Fruit fly (Drosophila melanogaster) whole organism, embryonic: ENCODE data around the gene Sgp.

Experiments used
- B-H2 ChIP-seq: fragments of 200-800 bp; sonication (Bioruptor generic); optimal IDR thresholded peaks from 2 replicates; lab custom pipeline; 2018; ENCODE audit warnings: missing biosample characterization, mild to moderate bottlenecking, missing genetic modification characterization
- CG10321 ChIP-seq: fragments of 200-800 bp; sonication (Bioruptor generic); IDR thresholded peaks from 2 replicates; pipeline ENCODE4 v1.3.6; 2022; ENCODE audit warnings: missing biosample characterization, missing genetic modification characterization
- CG10366 ChIP-seq: fragments of 200-800 bp; sonication (Bioruptor generic); IDR thresholded peaks from 2 replicates; pipeline ENCODE4 v1.3.6; 2022; ENCODE audit warnings: missing biosample characterization, missing genetic modification characterization
- CG10654 ChIP-seq: fragments of 200-800 bp; sonication (Bioruptor generic); optimal IDR thresholded peaks from 2 replicates; lab custom pipeline; 2016; ENCODE audit warnings: missing biosample characterization, missing genetic modification characterization
- CG11093 ChIP-seq: fragments of 200-800 bp; sonication (Bioruptor generic); IDR thresholded peaks from 3 replicates; pipeline ENCODE4 v1.3.6; 2022; ENCODE audit warnings: missing biosample characterization, missing genetic modification characterization
- CG11247 ChIP-seq: fragments of 200-800 bp; sonication (Bioruptor generic); IDR thresholded peaks from 2 replicates; pipeline ENCODE4 v1.3.6; 2022; ENCODE audit warnings: missing biosample characterization, missing genetic modification characterization
- CG14050 ChIP-seq: fragments of 200-800 bp; sonication (Bioruptor generic); IDR thresholded peaks from 3 replicates; pipeline ENCODE4 v1.3.6; 2022; ENCODE audit warnings: missing biosample characterization, missing genetic modification characterization
- CG14710 ChIP-seq: fragments of 200-800 bp; sonication (Bioruptor generic); optimal IDR thresholded peaks from 3 replicates; lab custom pipeline; 2019; ENCODE audit warnings: missing biosample characterization, mild to moderate bottlenecking, missing genetic modification characterization, moderate library complexity
- CG15011 ChIP-seq: fragments of 200-800 bp; sonication (Bioruptor generic); optimal IDR thresholded peaks from 3 replicates; lab custom pipeline; 2018; ENCODE audit warnings: missing biosample characterization, mild to moderate bottlenecking, missing genetic modification characterization
- CG15269 ChIP-seq: fragments of 200-800 bp; sonication (Bioruptor generic); optimal IDR thresholded peaks from 2 replicates; lab custom pipeline; 2018; ENCODE audit warnings: missing biosample characterization, mild to moderate bottlenecking, missing genetic modification characterization, moderate library complexity
- CG1602 ChIP-seq: fragments of 200-800 bp; sonication (Bioruptor generic); optimal IDR thresholded peaks from 3 replicates; lab custom pipeline; 2016; ENCODE audit warnings: missing biosample characterization, missing genetic modification characterization
- CG1603 ChIP-seq: fragments of 200-800 bp; sonication (Bioruptor generic); optimal IDR thresholded peaks from 2 replicates; lab custom pipeline; 2019; ENCODE audit warnings: missing biosample characterization, mild to moderate bottlenecking, missing genetic modification characterization, moderate library complexity
- CG17328 ChIP-seq: fragments of 200-800 bp; sonication (Bioruptor generic); IDR thresholded peaks from 2 replicates; pipeline ENCODE4 v1.3.6; 2022; ENCODE audit warnings: missing biosample characterization, missing genetic modification characterization
- CG17359 ChIP-seq: fragments of 200-800 bp; sonication (Bioruptor generic); optimal IDR thresholded peaks from 3 replicates; lab custom pipeline; 2018; ENCODE audit warnings: missing biosample characterization, mild to moderate bottlenecking, missing genetic modification characterization, moderate library complexity
- CG2678 ChIP-seq: fragments of 200-800 bp; sonication (Bioruptor generic); optimal IDR thresholded peaks from 3 replicates; lab custom pipeline; 2019; ENCODE audit warnings: missing biosample characterization, mild to moderate bottlenecking, missing genetic modification characterization, moderate library complexity
- CG3407 ChIP-seq: fragments of 200-800 bp; sonication (Bioruptor generic); optimal IDR thresholded peaks from 2 replicates; lab custom pipeline; 2018; ENCODE audit warnings: missing biosample characterization, mild to moderate bottlenecking, missing genetic modification characterization
- CG4854 ChIP-seq: fragments of 200-800 bp; sonication (Bioruptor generic); optimal IDR thresholded peaks from 2 replicates; lab custom pipeline; 2016; ENCODE audit warnings: missing biosample characterization, missing genetic modification characterization, inconsistent platforms
- CG5953 ChIP-seq: fragments of 200-800 bp; sonication (Bioruptor generic); IDR thresholded peaks from 2 replicates; pipeline ENCODE4 v1.3.6; 2022; ENCODE audit warnings: missing biosample characterization, missing genetic modification characterization
- CG6654 ChIP-seq: fragments of 200-800 bp; sonication (Bioruptor generic); optimal IDR thresholded peaks from 2 replicates; lab custom pipeline; 2017; ENCODE audit warnings: missing biosample characterization, mild to moderate bottlenecking, missing genetic modification characterization
- CG6765 ChIP-seq: fragments of 200-800 bp; sonication (Bioruptor generic); optimal IDR thresholded peaks from 3 replicates; lab custom pipeline; 2017; ENCODE audit warnings: missing biosample characterization, mild to moderate bottlenecking, missing genetic modification characterization
- CG7271 ChIP-seq: fragments of 200-800 bp; sonication (Bioruptor generic); optimal IDR thresholded peaks from 2 replicates; lab custom pipeline; 2018; ENCODE audit warnings: missing biosample characterization, mild to moderate bottlenecking, missing genetic modification characterization, moderate library complexity
- CG7372 ChIP-seq: fragments of 200-800 bp; sonication (Bioruptor generic); IDR thresholded peaks from 2 replicates; pipeline ENCODE4 v1.3.6; 2022; ENCODE audit warnings: missing biosample characterization, missing genetic modification characterization
- CG8281 ChIP-seq: fragments of 200-800 bp; sonication (Bioruptor generic); optimal IDR thresholded peaks from 2 replicates; lab custom pipeline; 2018; ENCODE audit warnings: missing biosample characterization, mild to moderate bottlenecking, missing genetic modification characterization, moderate library complexity
- CG8765 ChIP-seq: fragments of 200-800 bp; sonication (Bioruptor generic); IDR thresholded peaks from 2 replicates; pipeline ENCODE4 v1.3.6; 2022; ENCODE audit warnings: missing biosample characterization, missing genetic modification characterization
- CG9932 ChIP-seq: fragments of 200-800 bp; sonication (Bioruptor generic); IDR thresholded peaks from 2 replicates; pipeline ENCODE4 v1.3.6; 2022; ENCODE audit warnings: missing biosample characterization, missing genetic modification characterization
- CTCF ChIP-seq: fragments of 200-800 bp; sonication (Bioruptor generic); optimal IDR thresholded peaks from 2 replicates; lab custom pipeline; 2017; ENCODE audit warnings: missing biosample characterization, mild to moderate bottlenecking, missing genetic modification characterization, moderate library complexity
- D ChIP-seq, 2 experiments: fragments of 200-800 bp in 1 of 2; fragments of >200 bp in 1 of 2; sonication (Bioruptor generic) in 1 of 2; optimal IDR thresholded peaks; 2 replicates in 1 of 2; 3 replicates in 1 of 2; lab custom pipeline; 2017; ENCODE audit warnings: mild to moderate bottlenecking in 1 of 2, missing biosample characterization in 1 of 2, missing genetic modification characterization in 1 of 2, missing genetic modification reagents in 1 of 2
- Dek ChIP-seq: fragments of 200-800 bp; sonication (Bioruptor generic); optimal IDR thresholded peaks from 3 replicates; lab custom pipeline; 2019; ENCODE audit warnings: missing biosample characterization, mild to moderate bottlenecking, missing genetic modification characterization, moderate library complexity
- Ets97D ChIP-seq: fragments of 200-800 bp; sonication (Bioruptor generic); optimal IDR thresholded peaks from 3 replicates; lab custom pipeline; 2016; ENCODE audit warnings: missing biosample characterization, missing genetic modification characterization
- Hr3 ChIP-seq: fragments of 200-800 bp; sonication (Bioruptor generic); optimal IDR thresholded peaks from 3 replicates; lab custom pipeline; 2016; ENCODE audit warnings: missing biosample characterization, missing genetic modification characterization
- Hr39 ChIP-seq: fragments of >200 bp; optimal IDR thresholded peaks from 2 replicates; lab custom pipeline; 2017
- Lhr ChIP-seq: fragments of 200-800 bp; sonication (Bioruptor generic); optimal IDR thresholded peaks from 3 replicates; lab custom pipeline; 2017; ENCODE audit warnings: mild to moderate bottlenecking, missing biosample characterization, missing genetic modification reagents, missing genetic modification characterization
- Lim3 ChIP-seq: fragments of 200-800 bp; sonication (Bioruptor generic); IDR thresholded peaks from 2 replicates; pipeline ENCODE4 v1.3.6; 2022; ENCODE audit warnings: missing biosample characterization, missing genetic modification characterization
- Lpt ChIP-seq: fragments of >200 bp; optimal IDR thresholded peaks from 2 replicates; lab custom pipeline; 2018; ENCODE audit warnings: missing biosample characterization, missing genetic modification characterization
- MBD-R2 ChIP-seq: fragments of 200-800 bp; sonication (Bioruptor generic); IDR thresholded peaks from 2 replicates; pipeline ENCODE4 v1.3.6; 2022; ENCODE audit warnings: missing biosample characterization, missing genetic modification characterization
- NK7.1 ChIP-seq: fragments of 200-800 bp; sonication (Bioruptor generic); optimal IDR thresholded peaks from 3 replicates; lab custom pipeline; 2016; ENCODE audit warnings: missing biosample characterization, missing genetic modification characterization
- PHDP ChIP-seq: fragments of 200-800 bp; sonication (Bioruptor generic); optimal IDR thresholded peaks from 3 replicates; lab custom pipeline; 2018; ENCODE audit warnings: missing biosample characterization, mild to moderate bottlenecking, missing genetic modification characterization, moderate library complexity
- Poxn ChIP-seq: fragments of 200-800 bp; sonication (Bioruptor generic); IDR thresholded peaks from 2 replicates; pipeline ENCODE4 v1.3.6; 2022; ENCODE audit warnings: missing biosample characterization, missing genetic modification characterization
- Side ChIP-seq: fragments of 200-800 bp; sonication (Bioruptor generic); optimal IDR thresholded peaks from 2 replicates; lab custom pipeline; 2016; ENCODE audit warnings: missing biosample characterization, missing genetic modification characterization
- Sox100B ChIP-seq: fragments of 200-800 bp; sonication (Bioruptor generic); optimal IDR thresholded peaks from 3 replicates; lab custom pipeline; 2018; ENCODE audit warnings: missing biosample characterization, mild to moderate bottlenecking, missing genetic modification characterization
- Usf ChIP-seq: fragments of 200-800 bp; sonication (Bioruptor generic); optimal IDR thresholded peaks from 2 replicates; lab custom pipeline; 2017; ENCODE audit warnings: missing genotype, missing biosample characterization, missing genetic modification characterization
- az2 ChIP-seq: fragments of 200-800 bp; sonication (Bioruptor generic); optimal IDR thresholded peaks from 3 replicates; lab custom pipeline; 2016; ENCODE audit warnings: missing biosample characterization, missing genetic modification characterization
- cg ChIP-seq: fragments of 200-800 bp; sonication (Bioruptor generic); optimal IDR thresholded peaks from 3 replicates; lab custom pipeline; 2019; ENCODE audit warnings: missing biosample characterization, mild to moderate bottlenecking, missing genetic modification characterization, moderate library complexity
- chinmo ChIP-seq: fragments of 200-800 bp; sonication (Bioruptor generic); IDR thresholded peaks from 4 replicates; pipeline ENCODE4 v1.3.6; 2022; ENCODE audit warnings: missing biosample characterization, missing genetic modification characterization; ENCODE audit not compliant: partially characterized antibody
- corto ChIP-seq: fragments of 200-800 bp; sonication (Bioruptor generic); optimal IDR thresholded peaks from 2 replicates; lab custom pipeline; 2016; ENCODE audit warnings: missing biosample characterization, mild to moderate bottlenecking, missing genetic modification characterization, moderate library complexity
- danr ChIP-seq: fragments of 200-800 bp; sonication (Bioruptor generic); IDR thresholded peaks from 2 replicates; pipeline ENCODE4 v1.3.6; 2022; ENCODE audit warnings: missing biosample characterization, missing genetic modification characterization
- gsb ChIP-seq: fragments of 200-800 bp; sonication (Bioruptor generic); IDR thresholded peaks from 2 replicates; pipeline ENCODE4 v1.3.6; 2022; ENCODE audit warnings: missing biosample characterization, missing genetic modification characterization
- gsb-n ChIP-seq: fragments of 200-800 bp; sonication (Bioruptor generic); optimal IDR thresholded peaks from 3 replicates; lab custom pipeline; 2018; ENCODE audit warnings: missing biosample characterization, mild to moderate bottlenecking, missing genetic modification characterization
- phol ChIP-seq: fragments of 200-800 bp; sonication (Bioruptor generic); optimal IDR thresholded peaks from 3 replicates; lab custom pipeline; 2018; ENCODE audit warnings: missing biosample characterization, mild to moderate bottlenecking, missing genetic modification characterization, moderate library complexity
- pros ChIP-seq: fragments of 200-800 bp; sonication (Bioruptor generic); optimal IDR thresholded peaks from 3 replicates; lab custom pipeline; 2019; ENCODE audit warnings: missing biosample characterization, mild to moderate bottlenecking, missing genetic modification characterization, moderate library complexity
- pzg ChIP-seq: fragments of 200-800 bp; sonication (Bioruptor generic); optimal IDR thresholded peaks from 3 replicates; lab custom pipeline; 2018; ENCODE audit warnings: missing biosample characterization, mild to moderate bottlenecking, missing genetic modification characterization, moderate library complexity
- ro ChIP-seq: fragments of 200-800 bp; sonication (Bioruptor generic); IDR thresholded peaks from 2 replicates; pipeline ENCODE4 v1.3.6; 2022; ENCODE audit warnings: missing biosample characterization, missing genetic modification characterization
- salm ChIP-seq: fragments of 200-800 bp; sonication (Bioruptor generic); optimal IDR thresholded peaks from 2 replicates; lab custom pipeline; 2018; ENCODE audit warnings: missing biosample characterization, mild to moderate bottlenecking, missing genetic modification characterization

Gene Sgp

dm6 chr2L:8528318-8528717 is 8.8 kb downstream of the Sgp start, which contains the start of the genes lmgA and lmgB (continued):
- peak; percentile 46; the same call in 3 of the 4 replicates for TF ChIP-seq chinmo (GFP tag; lab: Robert Waterston, UW)
- TF ChIP-seq CG8281 = no peak
- no peak for TF ChIP-seq Lpt (GFP tag; lab: Kevin White, UChicago)
- no peak for TF ChIP-seq CG3407 (GFP tag; lab: Kevin White, UChicago)
- TF ChIP-seq CG7372 (GFP tag; lab: Robert Waterston, UW) = no peak
- no peak for TF ChIP-seq danr
- no peak for TF ChIP-seq ro (GFP tag; lab: Robert Waterston, UW)
- TF ChIP-seq Hr39 (lab: Kevin White, UChicago) = no peak
- TF ChIP-seq D (optimal IDR thresholded peaks at IDR 0.05; lab: Kevin White, UChicago) = no peak
- no peak for TF ChIP-seq D (GFP tag; optimal IDR thresholded peaks at IDR 0.05; lab: Kevin White, UChicago)
- TF ChIP-seq CG6765 (GFP tag; lab: Kevin White, UChicago) = no peak
- peak; percentile 1 for TF ChIP-seq PHDP (tag; lab: Kevin White, UChicago)
- TF ChIP-seq CG10366 (GFP tag; lab: Robert Waterston, UW) = no peak
- TF ChIP-seq CG8765 (GFP tag; lab: Robert Waterston, UW) = no peak
- TF ChIP-seq phol (tag; lab: Kevin White, UChicago) = peak; percentile 59
- no peak for TF ChIP-seq Side (GFP tag; lab: Kevin White, UChicago)
- no peak for TF ChIP-seq Poxn (GFP tag; lab: Robert Waterston, UW)
- no peak for TF ChIP-seq salm (tag; lab: Kevin White, UChicago)
- no peak for TF ChIP-seq Usf (GFP tag; lab: Kevin White, UChicago)
- peak; percentile 66 for TF ChIP-seq CG1603 (tag; lab: Kevin White, UChicago)
- peak; percentile 76 for TF ChIP-seq CG9932 (GFP tag; lab: Robert Waterston, UW)
- no peak for TF ChIP-seq Ets97D (GFP tag; lab: Kevin White, UChicago)
- TF ChIP-seq CG1602 (GFP tag; lab: Kevin White, UChicago) = peak; percentile 42
- no peak for TF ChIP-seq CG2678 (tag; lab: Kevin White, UChicago)
- no peak for TF ChIP-seq CG15011 (GFP tag; lab: Kevin White, UChicago)
- TF ChIP-seq CG17328 = no peak
- no peak for TF ChIP-seq CG14050 (GFP tag; lab: Robert Waterston, UW)
- TF ChIP-seq Lhr (GFP tag; lab: Kevin White, UChicago) = peak; percentile 44
- TF ChIP-seq CG7271 = no peak
- TF ChIP-seq gsb (GFP tag; lab: Robert Waterston, UW) = no peak
- TF ChIP-seq CG11093 (GFP tag; lab: Robert Waterston, UW) = no peak
- no peak for TF ChIP-seq Lim3 (GFP tag; lab: Robert Waterston, UW)
- no peak for TF ChIP-seq CG4854
- TF ChIP-seq CG5953 (GFP tag; lab: Robert Waterston, UW) = no peak
- TF ChIP-seq corto (GFP tag; lab: Kevin White, UChicago) = peak; percentile 35
- TF ChIP-seq CTCF = peak; percentile 22
- TF ChIP-seq cg (GFP tag; lab: Kevin White, UChicago) = no peak
- peak; percentile 80 for TF ChIP-seq pzg (GFP tag; lab: Kevin White, UChicago)
- no peak for TF ChIP-seq CG10321 (GFP tag; lab: Robert Waterston, UW)
- TF ChIP-seq NK7.1 (GFP tag; lab: Kevin White, UChicago) = no peak
- peak; percentile 60 for TF ChIP-seq CG10654 (GFP tag; lab: Kevin White, UChicago)
- peak; percentile 77 for TF ChIP-seq CG14710 (tag; lab: Kevin White, UChicago)
- peak; percentile 95 for TF ChIP-seq Hr3 (GFP tag; lab: Kevin White, UChicago)
- no peak for TF ChIP-seq gsb-n (tag; lab: Kevin White, UChicago)
- no peak for TF ChIP-seq Sox100B
- TF ChIP-seq CG15269 = peak; percentile 36
- TF ChIP-seq pros (GFP tag; lab: Kevin White, UChicago) = no peak
- TF ChIP-seq Dek = peak; percentile 41
- TF ChIP-seq az2 (GFP tag; lab: Kevin White, UChicago) = peak; percentile 45
- no peak for TF ChIP-seq CG6654
- peak; percentile 70 for TF ChIP-seq MBD-R2 (GFP tag; lab: Robert Waterston, UW)
- TF ChIP-seq CG11247 (GFP tag; lab: Robert Waterston, UW) = no peak
- no peak for TF ChIP-seq B-H2
- TF ChIP-seq CG17359 (tag; lab: Kevin White, UChicago) = peak; percentile 15
